Fruit fly (Drosophila melanogaster) whole organism, embryonic: ENCODE measurements around the gene CG14111.
A peak's percentile ranks its signal among the peaks of the same experiment; 100 is the strongest.

ENCODE experiments used
- Antp ChIP-seq: fragments of 200-800 bp; sonication (Bioruptor generic); optimal IDR thresholded peaks from 3 replicates; lab custom pipeline; 2016; ENCODE audit warnings: missing biosample characterization, missing genetic modification characterization
- CG10274 ChIP-seq: fragments of 200-800 bp; sonication (Bioruptor generic); optimal IDR thresholded peaks from 3 replicates; lab custom pipeline; 2017; ENCODE audit warnings: missing biosample characterization, mild to moderate bottlenecking, missing genetic modification characterization
- CG10462 ChIP-seq: fragments of 200-800 bp; sonication (Bioruptor generic); optimal IDR thresholded peaks from 2 replicates; lab custom pipeline; 2016; ENCODE audit warnings: missing biosample characterization, missing genetic modification characterization
- CG11085 ChIP-seq: fragments of 200-800 bp; sonication (Bioruptor generic); IDR thresholded peaks from 2 replicates; pipeline ENCODE4 v1.3.6; 2022; ENCODE audit warnings: missing biosample characterization, missing genetic modification characterization
- CG11093 ChIP-seq: fragments of 200-800 bp; sonication (Bioruptor generic); IDR thresholded peaks from 3 replicates; pipeline ENCODE4 v1.3.6; 2022; ENCODE audit warnings: missing biosample characterization, missing genetic modification characterization
- CG11398 ChIP-seq: fragments of 200-800 bp; sonication (Bioruptor generic); optimal IDR thresholded peaks from 2 replicates; lab custom pipeline; 2016; ENCODE audit warnings: missing biosample characterization, missing genetic modification characterization
- CG14667 ChIP-seq: fragments of 200-800 bp; sonication (Bioruptor generic); IDR thresholded peaks from 2 replicates; pipeline ENCODE4 v1.3.6; 2022; ENCODE audit warnings: missing biosample characterization, missing genetic modification characterization
- CG14710 ChIP-seq: fragments of 200-800 bp; sonication (Bioruptor generic); optimal IDR thresholded peaks from 3 replicates; lab custom pipeline; 2019; ENCODE audit warnings: missing biosample characterization, mild to moderate bottlenecking, missing genetic modification characterization, moderate library complexity
- CG15514 ChIP-seq: fragments of 200-800 bp; sonication (Bioruptor generic); optimal IDR thresholded peaks from 3 replicates; lab custom pipeline; 2017; ENCODE audit warnings: missing biosample characterization, missing genetic modification characterization, mild to moderate bottlenecking, moderate library complexity, missing genetic modification reagents
- CG15601 ChIP-seq: fragments of 200-800 bp; sonication (Bioruptor generic); optimal IDR thresholded peaks from 3 replicates; lab custom pipeline; 2019; ENCODE audit warnings: missing biosample characterization, mild to moderate bottlenecking, missing genetic modification characterization, moderate library complexity
- CG16863 ChIP-seq: fragments of 200-800 bp; sonication (Bioruptor generic); optimal IDR thresholded peaks from 3 replicates; lab custom pipeline; 2016; ENCODE audit warnings: missing biosample characterization, missing genetic modification characterization
- CG17328 ChIP-seq: fragments of 200-800 bp; sonication (Bioruptor generic); IDR thresholded peaks from 2 replicates; pipeline ENCODE4 v1.3.6; 2022; ENCODE audit warnings: missing biosample characterization, missing genetic modification characterization
- CG17361 ChIP-seq: fragments of 200-800 bp; sonication (Bioruptor generic); IDR thresholded peaks from 3 replicates; pipeline ENCODE4 v1.3.6; 2022; ENCODE audit warnings: missing biosample characterization, missing genetic modification characterization
- CG17385 ChIP-seq: fragments of 200-800 bp; sonication (Bioruptor generic); optimal IDR thresholded peaks from 3 replicates; lab custom pipeline; 2018; ENCODE audit warnings: missing biosample characterization, mild to moderate bottlenecking, missing genetic modification characterization
- CG17829 ChIP-seq: fragments of 200-800 bp; optimal IDR thresholded peaks from 2 replicates; lab custom pipeline; 2019; ENCODE audit warnings: missing biosample characterization, mild to moderate bottlenecking, missing genetic modification characterization, moderate library complexity
- CG2202 ChIP-seq: fragments of 200-800 bp; sonication (Bioruptor generic); optimal IDR thresholded peaks from 2 replicates; lab custom pipeline; 2018; ENCODE audit warnings: missing biosample characterization, mild to moderate bottlenecking, missing genetic modification characterization
- CG2712 ChIP-seq: fragments of 200-800 bp; optimal IDR thresholded peaks from 3 replicates; lab custom pipeline; 2019; ENCODE audit warnings: missing biosample characterization, mild to moderate bottlenecking, missing genetic modification characterization, moderate library complexity
- CG32532 ChIP-seq: fragments of 200-800 bp; sonication (Bioruptor generic); IDR thresholded peaks from 2 replicates; pipeline ENCODE4 v1.3.6; 2022; ENCODE audit warnings: missing biosample characterization, missing genetic modification characterization
- CG34376 ChIP-seq: fragments of 200-800 bp; sonication (Bioruptor generic); optimal IDR thresholded peaks from 2 replicates; lab custom pipeline; 2018; ENCODE audit warnings: missing biosample characterization, mild to moderate bottlenecking, missing genetic modification characterization
- CG3726 ChIP-seq: fragments of 200-800 bp; sonication (Bioruptor generic); IDR thresholded peaks from 3 replicates; pipeline ENCODE4, ENCODE4 v1.3.6; 2022; ENCODE audit warnings: missing biosample characterization, missing genetic modification characterization
- CoRest ChIP-seq: fragments of 200-800 bp; sonication (Bioruptor generic); optimal IDR thresholded peaks from 3 replicates; lab custom pipeline; 2018; ENCODE audit warnings: missing biosample characterization, mild to moderate bottlenecking, missing genetic modification characterization, moderate library complexity
- Dad ChIP-seq: fragments of 200-800 bp; sonication (Bioruptor generic); optimal IDR thresholded peaks from 3 replicates; lab custom pipeline; 2016; ENCODE audit warnings: missing biosample characterization, missing genetic modification characterization
- Dll ChIP-seq: fragments of 200-800 bp; sonication (Bioruptor generic); IDR thresholded peaks from 4 replicates; pipeline ENCODE4 v1.3.6; 2022; ENCODE audit warnings: missing biosample characterization, missing genetic modification characterization; ENCODE audit not compliant: partially characterized antibody
- Fer1 ChIP-seq: fragments of 200-800 bp; sonication (Bioruptor generic); optimal IDR thresholded peaks from 2 replicates; lab custom pipeline; 2017; ENCODE audit warnings: missing biosample characterization, mild to moderate bottlenecking, missing genetic modification characterization
- H2.0 ChIP-seq: fragments of 200-800 bp; sonication (Bioruptor generic); IDR thresholded peaks from 2 replicates; pipeline ENCODE4 v1.3.6; 2022; ENCODE audit warnings: missing biosample characterization, missing genetic modification characterization
- Hand ChIP-seq: fragments of 200-800 bp; sonication (Bioruptor generic); optimal IDR thresholded peaks from 2 replicates; lab custom pipeline; 2017; ENCODE audit warnings: mild to moderate bottlenecking, missing biosample characterization, missing genetic modification reagents, missing genetic modification characterization
- Jarid2 ChIP-seq: fragments of 200-800 bp; sonication (Bioruptor generic); optimal IDR thresholded peaks from 3 replicates; lab custom pipeline; 2017; ENCODE audit warnings: mild to moderate bottlenecking, missing biosample characterization, missing genetic modification reagents, missing genetic modification characterization
- Lpt ChIP-seq: fragments of >200 bp; optimal IDR thresholded peaks from 2 replicates; lab custom pipeline; 2018; ENCODE audit warnings: missing biosample characterization, missing genetic modification characterization
- Med ChIP-seq: fragments of 200-800 bp; sonication (Bioruptor generic); peaks from one replicate; lab custom pipeline; 2016; ENCODE audit warnings: missing biosample characterization, missing genetic modification characterization, mild to moderate bottlenecking, inconsistent platforms, moderate library complexity
- Myb ChIP-seq: fragments of 200-800 bp; sonication (Bioruptor generic); optimal IDR thresholded peaks from 2 replicates; lab custom pipeline; 2016; ENCODE audit warnings: missing biosample characterization, missing genetic modification characterization
- NC2α ChIP-seq: fragments of 200-800 bp; sonication (Bioruptor generic); optimal IDR thresholded peaks from 2 replicates; lab custom pipeline; 2016; ENCODE audit warnings: missing biosample characterization, missing genetic modification characterization
- NFAT ChIP-seq: fragments of 200-800 bp; sonication (Bioruptor generic); IDR thresholded peaks from 2 replicates; pipeline ENCODE4 v1.3.6; 2022; ENCODE audit warnings: missing biosample characterization, missing genetic modification characterization
- Neu2 ChIP-seq: fragments of 200-800 bp; sonication (Bioruptor generic); optimal IDR thresholded peaks from 3 replicates; lab custom pipeline; 2016; ENCODE audit warnings: missing biosample characterization, missing genetic modification characterization, borderline replicate concordance
- PHDP ChIP-seq: fragments of 200-800 bp; sonication (Bioruptor generic); optimal IDR thresholded peaks from 3 replicates; lab custom pipeline; 2018; ENCODE audit warnings: missing biosample characterization, mild to moderate bottlenecking, missing genetic modification characterization, moderate library complexity
- YL-1 ChIP-seq: fragments of 200-800 bp; sonication (Bioruptor generic); optimal IDR thresholded peaks from 3 replicates; lab custom pipeline; 2017; ENCODE audit warnings: missing biosample characterization, mild to moderate bottlenecking, missing genetic modification characterization
- ara ChIP-seq: fragments of 200-800 bp; sonication (Bioruptor generic); IDR thresholded peaks from 2 replicates; pipeline ENCODE4 v1.3.6; 2022; ENCODE audit warnings: missing biosample characterization, missing genetic modification characterization
- az2 ChIP-seq: fragments of 200-800 bp; sonication (Bioruptor generic); optimal IDR thresholded peaks from 3 replicates; lab custom pipeline; 2016; ENCODE audit warnings: missing biosample characterization, missing genetic modification characterization
- bbx ChIP-seq: fragments of 200-800 bp; sonication (Bioruptor generic); IDR thresholded peaks from 2 replicates; pipeline ENCODE4 v1.3.6; 2022; ENCODE audit warnings: missing biosample characterization, missing genetic modification characterization; ENCODE audit not compliant: partially characterized antibody
- dmrt99B ChIP-seq: fragments of 200-800 bp; sonication (Bioruptor generic); optimal IDR thresholded peaks from 2 replicates; lab custom pipeline; 2018; ENCODE audit warnings: missing biosample characterization, mild to moderate bottlenecking, missing genetic modification characterization, moderate library complexity
- eyg ChIP-seq: fragments of 200-800 bp; sonication (Bioruptor generic); optimal IDR thresholded peaks from 3 replicates; lab custom pipeline; 2016; ENCODE audit warnings: missing biosample characterization, missing genetic modification characterization
- grn ChIP-seq: fragments of 200-800 bp; sonication (Bioruptor generic); optimal IDR thresholded peaks from 3 replicates; lab custom pipeline; 2017; ENCODE audit warnings: missing biosample characterization, missing genetic modification characterization
- insv ChIP-seq, 2 experiments: fragments of 200-800 bp; sonication (Bioruptor generic); optimal IDR thresholded peaks; 3 replicates each; lab custom pipeline; 2016 to 2018; ENCODE audit warnings: missing biosample characterization in 2 of 2, missing genetic modification characterization in 2 of 2
- jumu ChIP-seq: fragments of 200-800 bp; sonication (Bioruptor generic); optimal IDR thresholded peaks from 3 replicates; lab custom pipeline; 2016; ENCODE audit warnings: missing biosample characterization, missing genetic modification characterization
- onecut ChIP-seq: fragments of 200-800 bp; sonication (Bioruptor generic); IDR thresholded peaks from 2 replicates; pipeline ENCODE4 v1.3.6; 2022; ENCODE audit warnings: missing biosample characterization, missing genetic modification characterization
- sens ChIP-seq: fragments of 200-800 bp; sonication (Bioruptor generic); peaks from one replicate; lab custom pipeline; 2016; ENCODE audit warnings: missing biosample characterization, missing genetic modification characterization
- sqz ChIP-seq: fragments of 200-800 bp; sonication (Bioruptor generic); optimal IDR thresholded peaks from 3 replicates; lab custom pipeline; 2018; ENCODE audit warnings: missing biosample characterization, mild to moderate bottlenecking, missing genetic modification characterization
- ssp ChIP-seq: fragments of 200-800 bp; sonication (Bioruptor generic); IDR thresholded peaks from 2 replicates; pipeline ENCODE4 v1.3.6; 2022; ENCODE audit warnings: missing biosample characterization, missing genetic modification characterization
- wdn ChIP-seq: fragments of 200-800 bp; sonication (Bioruptor generic); IDR thresholded peaks from 2 replicates; pipeline ENCODE4 v1.3.6; 2022; ENCODE audit warnings: missing biosample characterization, missing genetic modification characterization

The CG14111 gene

DNA sequence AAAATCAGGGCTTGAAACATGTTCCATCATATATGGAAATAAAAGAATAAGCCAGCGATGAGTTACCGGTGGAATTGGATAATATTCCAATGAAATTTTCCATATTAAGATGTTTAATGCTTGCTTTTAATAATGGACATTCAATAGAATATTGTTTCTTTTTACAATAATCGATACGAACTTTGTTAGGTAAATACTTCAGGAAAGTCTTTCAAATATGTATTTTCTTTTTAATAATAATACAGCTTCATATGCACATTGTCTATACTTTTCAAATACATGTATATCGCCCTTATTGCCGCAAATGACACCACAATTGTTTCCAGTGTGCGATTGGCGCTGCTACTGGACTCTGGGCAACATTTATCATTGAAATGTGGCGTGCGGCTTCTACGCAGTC, 29.1 kb downstream of the CG14111 start (continued):
- TF ChIP-seq insv (GFP tag; optimal IDR thresholded peaks at IDR 0.05; lab: Kevin White, UChicago) (no peak), CG14710 (tag; lab: Kevin White, UChicago) (peak; percentile 3), CG17829 (tag; lab: Kevin White, UChicago) (peak; percentile 11), Med (GFP tag; lab: Kevin White, UChicago) (peak; percentile 41), CG2712 (peak; percentile 2)

DNA sequence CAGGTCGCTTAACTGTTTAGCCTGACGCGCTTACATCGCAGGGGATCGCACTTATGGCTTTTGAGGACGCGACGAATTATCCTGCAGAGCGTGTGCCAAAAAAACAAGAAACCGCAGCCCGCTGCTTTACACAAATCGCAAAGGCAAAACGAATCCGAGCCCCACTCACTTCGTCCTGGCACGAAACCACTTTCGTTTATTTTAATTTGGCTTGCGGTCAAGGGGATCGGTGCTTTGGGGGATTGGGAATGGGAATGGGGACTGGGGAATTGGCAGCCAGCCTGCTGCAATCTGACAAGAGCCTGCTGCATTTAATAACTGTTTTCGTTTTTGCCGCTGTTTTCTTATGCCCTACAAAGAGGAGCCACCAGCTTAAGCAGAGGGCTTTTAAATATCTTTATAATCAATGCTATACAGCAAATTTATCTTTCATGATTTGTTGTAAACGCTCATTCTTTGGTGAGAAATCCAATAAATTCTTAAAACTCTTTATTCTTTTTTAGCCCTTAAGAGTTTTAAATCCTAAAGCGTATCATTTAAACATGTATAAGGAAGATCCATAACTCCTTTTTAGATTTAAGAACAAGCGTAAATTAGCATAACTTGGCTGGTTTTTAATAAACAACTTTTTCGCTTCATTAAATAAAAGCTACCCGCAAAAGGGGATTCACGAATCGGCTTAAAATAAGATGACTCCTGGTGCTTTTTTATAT, 32.2 kb downstream of the CG14111 start:
- no peak for TF ChIP-seq NFAT (GFP tag; lab: Robert Waterston, UW)
- no peak for TF ChIP-seq CG17385 (GFP tag; lab: Kevin White, UChicago)
- TF ChIP-seq sqz (GFP tag; lab: Kevin White, UChicago), result no peak
- peak; percentile 11 for TF ChIP-seq sens (GFP tag; lab: Kevin White, UChicago)
- no peak for TF ChIP-seq CG10274 (GFP tag; lab: Kevin White, UChicago)
- TF ChIP-seq CG15514 (GFP tag; lab: Kevin White, UChicago), result no peak

DNA sequence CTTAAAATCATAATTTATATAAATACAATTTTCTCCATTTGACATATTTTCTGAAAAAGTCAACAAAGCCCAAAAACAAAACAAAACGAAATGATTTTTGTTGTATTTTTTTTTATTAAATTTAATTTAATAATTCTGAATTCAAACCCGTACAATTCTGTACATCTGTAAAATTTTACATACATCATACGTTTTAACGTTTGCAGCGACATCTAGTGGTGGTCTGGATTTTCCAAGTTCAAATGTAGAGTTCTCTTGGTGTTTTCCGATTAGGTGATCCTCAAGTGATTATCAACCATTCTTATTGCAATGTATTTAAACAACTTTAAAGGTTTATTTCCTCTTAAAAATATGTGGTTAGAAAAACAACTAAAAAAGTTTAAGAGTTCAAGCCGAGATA, 33.2 kb downstream of the CG14111 start:
- TF ChIP-seq Dad (GFP tag; lab: Kevin White, UChicago), result no peak
- TF ChIP-seq H2.0 (GFP tag; lab: Robert Waterston, UW), result no peak
- no peak for TF ChIP-seq bbx (GFP tag; lab: Robert Waterston, UW)
- no peak for TF ChIP-seq Hand (GFP tag; lab: Kevin White, UChicago)
- no peak for TF ChIP-seq ssp (GFP tag; lab: Robert Waterston, UW)
- TF ChIP-seq Lpt (GFP tag; lab: Kevin White, UChicago), result no peak
- peak; percentile 34 for TF ChIP-seq Jarid2 (GFP tag; lab: Kevin White, UChicago)
- peak; percentile 8 for TF ChIP-seq CG16863 (GFP tag; lab: Kevin White, UChicago)
- TF ChIP-seq ara, result no peak
- no peak for TF ChIP-seq Fer1 (GFP tag; lab: Kevin White, UChicago)
- TF ChIP-seq eyg (GFP tag; lab: Kevin White, UChicago), result no peak
- peak; percentile 15 for TF ChIP-seq jumu (GFP tag; lab: Kevin White, UChicago)
- no peak for TF ChIP-seq CG34376
- no peak for TF ChIP-seq dmrt99B (tag; lab: Kevin White, UChicago)
- no peak for TF ChIP-seq CG17328 (GFP tag; lab: Robert Waterston, UW)
- peak; percentile 40 for TF ChIP-seq az2 (GFP tag; lab: Kevin White, UChicago)
- no peak for TF ChIP-seq Neu2 (GFP tag; lab: Kevin White, UChicago)
- TF ChIP-seq CoRest (tag; lab: Kevin White, UChicago), result peak; percentile 59
- TF ChIP-seq CG17361 (GFP tag; lab: Robert Waterston, UW), result peak; percentile 42; the same call in 2 of the 3 replicates
- TF ChIP-seq Dll (GFP tag; lab: Robert Waterston, UW), result no peak
- no peak for TF ChIP-seq CG3726 (GFP tag; lab: Robert Waterston, UW)
- TF ChIP-seq wdn (GFP tag; lab: Robert Waterston, UW), result no peak
- no peak for TF ChIP-seq YL-1 (GFP tag; lab: Kevin White, UChicago)
- TF ChIP-seq onecut (GFP tag; lab: Robert Waterston, UW), result 0 out of 2 replicates have a peak, but pooled peaks have one; percentile 17
- TF ChIP-seq CG11085 (GFP tag; lab: Robert Waterston, UW), result no peak
- TF ChIP-seq NC2α, result no peak
- no peak for TF ChIP-seq CG11093 (GFP tag; lab: Robert Waterston, UW)
- no peak for TF ChIP-seq CG2202 (tag; lab: Kevin White, UChicago)
- TF ChIP-seq PHDP (tag; lab: Kevin White, UChicago), result peak; percentile 13
- TF ChIP-seq Myb, result peak; percentile 2
- TF ChIP-seq CG11398 (GFP tag; lab: Kevin White, UChicago), result no peak
- TF ChIP-seq CG14667 (GFP tag; lab: Robert Waterston, UW), result no peak
- peak; percentile 20 for TF ChIP-seq Antp (GFP tag; lab: Kevin White, UChicago)
- peak; percentile 59; the same call in 1 of the 2 replicates for TF ChIP-seq CG32532
- TF ChIP-seq CG10462 (GFP tag; lab: Kevin White, UChicago), result no peak
- no peak for TF ChIP-seq grn (GFP tag; lab: Kevin White, UChicago)
- TF ChIP-seq CG15601 (tag; lab: Kevin White, UChicago), result peak; percentile 37
